Worm (Caenorhabditis elegans): Measurements from ENCODE around the gene D1005.10.
A peak's percentile ranks its signal among the peaks of the same experiment; 100 is the strongest.
"Not testable (repeated sequence)": the region's sequence is repeated elsewhere in the genome, so short reads cannot be mapped to it uniquely, and the experiment has no call there.

Gene D1005.10

ce11 chrX:1512307-1512706 lies 26.3 kb upstream of the D1005.10 start:
- TF ChIP-seq F23B12.7 (tag; optimal IDR thresholded peaks at IDR 0.05; ENCODE audit: insufficient read depth) (no peak), lin-54 (GFP tag; optimal IDR thresholded peaks at IDR 0.05) (no peak), zfh-2 (GFP tag; conservative IDR thresholded peaks at IDR 0.05) (peak; percentile 88), F57A8.1 (GFP tag; optimal IDR thresholded peaks at IDR 0.05) (no peak), let-607 (tag; optimal IDR thresholded peaks at IDR 0.05) (no peak), B0261.1 (tag; optimal IDR thresholded peaks at IDR 0.05) (no peak), ceh-58 (GFP tag; IDR thresholded peaks at IDR 0.05) (no peak), Y53G8AR.9 (GFP tag; conservative IDR thresholded peaks at IDR 0.05) (0 out of 2 replicates have a peak, but pooled peaks have one; percentile 25), bed-2 (GFP tag; IDR thresholded peaks at IDR 0.05) (no peak), K11D2.4 (GFP tag; IDR thresholded peaks at IDR 0.05) (no peak), Y95B8A.8 (GFP tag; IDR thresholded peaks at IDR 0.05) (no peak), snpc-4 (GFP tag; optimal IDR thresholded peaks at IDR 0.05) (no peak), snpc-4 (tag; optimal IDR thresholded peaks at IDR 0.05) (no peak), egl-18 (GFP tag; IDR thresholded peaks at IDR 0.05) (no peak), ztf-25 (GFP tag; IDR thresholded peaks at IDR 0.05) (no peak), egrh-3 (GFP tag; IDR thresholded peaks at IDR 0.05) (peak; percentile 49; the same call in 1 of the 2 replicates), F33H1.4 (GFP tag; IDR thresholded peaks at IDR 0.05) (no peak), tlf-1 (GFP tag; optimal IDR thresholded peaks at IDR 0.05) (no peak), bed-1 (GFP tag; IDR thresholded peaks at IDR 0.05) (no peak)

- TF ChIP-seq dox-1 (GFP tag; IDR thresholded peaks at IDR 0.05): 0 out of 2 replicates have a peak, but pooled peaks have one; percentile 13
- TF ChIP-seq egrh-3 (GFP tag; IDR thresholded peaks at IDR 0.05): peak; percentile 63; the same call in 1 of the 2 replicates
- TF ChIP-seq snpc-4 (GFP tag; optimal IDR thresholded peaks at IDR 0.05): not testable (repeated sequence)
- TF ChIP-seq snpc-4 (tag; optimal IDR thresholded peaks at IDR 0.05): peak in 1 of 4 experiments; percentile 60
- TF ChIP-seq madf-6 (GFP tag; IDR thresholded peaks at IDR 0.05): 0 out of 2 replicates have a peak, but pooled peaks have one; percentile 6
- peak; percentile 76 for TF ChIP-seq zfh-2 (GFP tag; conservative IDR thresholded peaks at IDR 0.05)
Measured at ce11 chrX:1508910-1509309, 22.9 kb upstream of the D1005.10 start.

- TF ChIP-seq B0336.3 (GFP tag; IDR thresholded peaks at IDR 0.05) (0 out of 2 replicates have a peak, but pooled peaks have one; percentile 16), lin-26 (GFP tag; IDR thresholded peaks at IDR 0.05) (peak; percentile 62; the same call in 1 of the 2 replicates)
Measured at ce11 chrX:1508507-1508906, 22.5 kb upstream of the D1005.10 start.

ce11 chrX:1504529-1505080 lies 18.6 kb upstream of the D1005.10 start:
- TF ChIP-seq K11D2.4 (GFP tag; IDR thresholded peaks at IDR 0.05) (peak; percentile 79), F23B12.7 (tag; optimal IDR thresholded peaks at IDR 0.05; ENCODE audit: insufficient read depth) (peak; percentile 56), cebp-2 (GFP tag; IDR thresholded peaks at IDR 0.05) (no peak), F39B2.1 (GFP tag; IDR thresholded peaks at IDR 0.05) (no peak), aptf-3 (GFP tag; IDR thresholded peaks at IDR 0.05) (0 out of 2 replicates have a peak, but pooled peaks have one; percentile 43), nhr-120 (GFP tag; IDR thresholded peaks at IDR 0.05) (no peak), madf-3 (GFP tag; IDR thresholded peaks at IDR 0.05) (no peak), pbrm-1 (GFP tag; IDR thresholded peaks at IDR 0.05) (0 out of 2 replicates have a peak, but pooled peaks have one; percentile 18), egrh-3 (GFP tag; IDR thresholded peaks at IDR 0.05) (peak; percentile 60), ztf-28 (GFP tag; IDR thresholded peaks at IDR 0.05) (no peak), ZK185.1 (tag; optimal IDR thresholded peaks at IDR 0.05; ENCODE audit: poor library complexity, severe bottlenecking) (no peak), mxl-1 (tag; optimal IDR thresholded peaks at IDR 0.05) (no peak), mes-4 (tag; optimal IDR thresholded peaks at IDR 0.05) (no peak), ztf-3 (GFP tag; optimal IDR thresholded peaks at IDR 0.05) (no peak), nfyb-1 (GFP tag; IDR thresholded peaks at IDR 0.05) (peak; percentile 50; the same call in 1 of the 2 replicates), madf-10 (tag; optimal IDR thresholded peaks at IDR 0.05) (no peak), pha-4 (tag; optimal IDR thresholded peaks at IDR 0.05) (peak; percentile 92), cebp-1 (GFP tag; IDR thresholded peaks at IDR 0.05) (no peak; the same call in 1 of the 2 replicates), cebp-1 (tag; optimal IDR thresholded peaks at IDR 0.05) (peak; percentile 62), athp-1 (tag; optimal IDR thresholded peaks at IDR 0.05) (no peak), nfya-1 (tag; optimal IDR thresholded peaks at IDR 0.05; ENCODE audit: borderline replicate concordance, insufficient read depth) (no peak), let-607 (tag; optimal IDR thresholded peaks at IDR 0.05) (peak; percentile 8 to 39), sea-2 (GFP tag; IDR thresholded peaks at IDR 0.05) (no peak), Y53G8AR.9 (GFP tag; conservative IDR thresholded peaks at IDR 0.05) (peak; percentile 64)
